Fruit fly (Drosophila melanogaster): ENCODE data around the gene Galt.
A peak's percentile ranks its signal among the peaks of the same experiment; 100 is the strongest.

Galt gene

DNA sequence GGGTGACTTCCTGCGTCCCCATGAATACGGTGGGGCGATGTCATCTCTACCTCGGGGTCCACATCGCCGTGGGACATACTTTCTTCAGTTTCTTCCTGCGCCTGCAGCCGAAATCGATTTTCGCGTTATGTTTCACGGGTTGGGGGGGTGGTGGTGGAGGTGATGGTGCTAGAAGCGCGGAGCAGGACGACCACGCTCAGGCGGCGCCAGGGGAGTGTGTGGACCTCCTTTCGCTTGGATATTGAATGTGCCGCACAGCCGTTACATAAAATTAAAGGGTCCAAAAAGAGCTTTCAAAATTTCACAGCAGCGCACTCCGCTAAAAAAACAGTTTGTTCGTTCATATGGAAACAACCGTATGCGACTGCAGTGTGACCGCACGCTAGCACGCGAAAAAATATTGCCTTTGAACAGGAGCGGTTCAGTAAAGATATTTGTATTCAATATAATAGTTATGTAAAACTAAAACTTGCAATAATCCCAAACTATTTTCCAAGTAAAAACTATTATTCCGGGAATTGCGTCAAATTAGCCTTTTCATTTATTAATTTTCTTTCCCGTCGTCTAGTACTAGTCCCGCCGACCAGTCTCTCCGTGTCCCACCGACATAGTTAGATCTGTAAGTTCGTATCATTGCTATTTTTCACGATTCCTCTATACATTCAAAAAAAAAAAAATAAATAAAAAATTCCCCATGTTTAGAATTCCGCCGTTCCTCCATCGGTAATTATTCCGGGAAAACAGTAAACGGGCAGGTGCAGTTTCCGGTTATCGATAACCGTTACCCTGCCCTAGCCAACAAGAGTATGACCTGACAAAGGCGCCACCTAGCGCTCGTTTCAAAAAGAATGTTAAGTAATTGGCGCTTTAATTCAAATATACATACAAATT lies 16.4 kb upstream of the Galt start, which contains the start of gene Nhe3 (continued):
- TF ChIP-seq nmo (GFP tag; optimal IDR thresholded peaks at IDR 0.05) = peak; percentile 84
- TF ChIP-seq chif (GFP tag; optimal IDR thresholded peaks at IDR 0.05) = peak; percentile 36 to 85
- TF ChIP-seq CG8281 (tag; optimal IDR thresholded peaks at IDR 0.05) = peak; percentile 38
- TF ChIP-seq Ada2b (GFP tag; IDR thresholded peaks at IDR 0.05) = peak; percentile 66
- TF ChIP-seq knrl (GFP tag; IDR thresholded peaks at IDR 0.05; ENCODE audit: partially characterized antibody) = peak; percentile 61; the same call in 1 of the 3 replicates
- TF ChIP-seq CG7928 (GFP tag; optimal IDR thresholded peaks at IDR 0.05) = peak; percentile 46
- TF ChIP-seq CG18764 (GFP tag; optimal IDR thresholded peaks at IDR 0.05) = peak; percentile 61
- peak; percentile 66 for TF ChIP-seq ssp (GFP tag; IDR thresholded peaks at IDR 0.05)
- no peak for TF ChIP-seq Gsc (GFP tag; IDR thresholded peaks at IDR 0.05)
- TF ChIP-seq jigr1 (GFP tag; IDR thresholded peaks at IDR 0.05) = peak; percentile 37; the same call in 1 of the 3 replicates
- TF ChIP-seq tio (GFP tag; optimal IDR thresholded peaks at IDR 0.05) = peak; percentile 76
- peak; percentile 78 for TF ChIP-seq Fer1 (GFP tag; optimal IDR thresholded peaks at IDR 0.05)
- TF ChIP-seq slou (GFP tag; optimal IDR thresholded peaks at IDR 0.05) = peak; percentile 49
- no peak for TF ChIP-seq zen2 (GFP tag; IDR thresholded peaks at IDR 0.05; ENCODE audit: partially characterized antibody)
- TF ChIP-seq ewg (GFP tag; optimal IDR thresholded peaks at IDR 0.05) = peak; percentile 73
- peak; percentile 61 for TF ChIP-seq Spps (tag; optimal IDR thresholded peaks at IDR 0.05)
- TF ChIP-seq sens-2 (GFP tag; IDR thresholded peaks at IDR 0.05) = peak; percentile 60; the same call in 1 of the 2 replicates
- peak; percentile 58 for TF ChIP-seq NC2α (GFP tag; optimal IDR thresholded peaks at IDR 0.05)
- peak; percentile 88; the same call in 2 of the 3 replicates for TF ChIP-seq zfh1 (GFP tag; IDR thresholded peaks at IDR 0.05)
- peak; percentile 97 for TF ChIP-seq Med (GFP tag)
- TF ChIP-seq CG12391 (tag; optimal IDR thresholded peaks at IDR 0.05) = peak; percentile 86
- TF ChIP-seq NFAT (GFP tag; IDR thresholded peaks at IDR 0.05) = peak; percentile 84
- TF ChIP-seq CG18599 (GFP tag; optimal IDR thresholded peaks at IDR 0.05) = peak; percentile 41
- TF ChIP-seq caup (GFP tag; optimal IDR thresholded peaks at IDR 0.05; ENCODE audit: severe bottlenecking) = peak; percentile 79
- TF ChIP-seq grau (tag; optimal IDR thresholded peaks at IDR 0.05) = peak; percentile 78
- peak; percentile 67; the same call in 1 of the 2 replicates for TF ChIP-seq toy (GFP tag; IDR thresholded peaks at IDR 0.05)
- TF ChIP-seq CG14667 (GFP tag; IDR thresholded peaks at IDR 0.05) = peak; percentile 73
- peak; percentile 74 for TF ChIP-seq salm (tag; optimal IDR thresholded peaks at IDR 0.05)
- peak; percentile 26 for TF ChIP-seq CG12236 (GFP tag; optimal IDR thresholded peaks at IDR 0.05)
- peak; percentile 69 for TF ChIP-seq Hmx (GFP tag; optimal IDR thresholded peaks at IDR 0.05)
- TF ChIP-seq ttk (GFP tag; IDR thresholded peaks at IDR 0.05) = peak; percentile 78
- TF ChIP-seq CG15601 (tag; optimal IDR thresholded peaks at IDR 0.05) = peak; percentile 57
- no peak for TF ChIP-seq CG15269 (tag; optimal IDR thresholded peaks at IDR 0.05)
- TF ChIP-seq CG17328 (GFP tag; IDR thresholded peaks at IDR 0.05) = peak; percentile 86
- peak; percentile 62 for TF ChIP-seq CG31388 (GFP tag; optimal IDR thresholded peaks at IDR 0.05)
- peak; percentile 73 for TF ChIP-seq CG4617 (GFP tag; optimal IDR thresholded peaks at IDR 0.05; ENCODE audit: borderline replicate concordance)
- TF ChIP-seq D (optimal IDR thresholded peaks at IDR 0.05) = no peak
- TF ChIP-seq D (GFP tag; optimal IDR thresholded peaks at IDR 0.05) = peak; percentile 66
- TF ChIP-seq tx (GFP tag; optimal IDR thresholded peaks at IDR 0.05) = peak; percentile 85
- peak; percentile 80 for TF ChIP-seq Rx (GFP tag; IDR thresholded peaks at IDR 0.05)
- TF ChIP-seq sr (GFP tag; IDR thresholded peaks at IDR 0.05) = 0 out of 3 replicates have a peak, but pooled peaks have one; percentile 15
- no peak for TF ChIP-seq Lpt (GFP tag; optimal IDR thresholded peaks at IDR 0.05)
- peak; percentile 87; the same call in 1 of the 2 replicates for TF ChIP-seq ranshi (GFP tag; IDR thresholded peaks at IDR 0.05)
- TF ChIP-seq wdn (GFP tag; IDR thresholded peaks at IDR 0.05) = peak; percentile 54
- TF ChIP-seq CG17385 (GFP tag; optimal IDR thresholded peaks at IDR 0.05) = peak; percentile 71
- TF ChIP-seq lmd (GFP tag; IDR thresholded peaks at IDR 0.05) = peak; percentile 85
- TF ChIP-seq scrt (GFP tag; optimal IDR thresholded peaks at IDR 0.05) = peak; percentile 57
- TF ChIP-seq pros (GFP tag; optimal IDR thresholded peaks at IDR 0.05) = no peak

Data from whole organism, embryonic.